Worm (Caenorhabditis elegans): ENCODE measurements around the gene R05G6.4.

The R05G6.4 gene

ce11 chrIV:7512617-7513233 is at the start of gene R05G6.4, which contains the start of gene plc-4:
R05G6.4 (plus strand) TSS chrIV:7513233.
plc-4 (minus strand) TSS chrIV:7512667.
- TF ChIP-seq unc-62 (GFP tag; optimal IDR thresholded peaks at IDR 0.05), result no peak

- TF ChIP-seq unc-62 (GFP tag; optimal IDR thresholded peaks at IDR 0.05), result no peak
Measured at ce11 chrIV:7465857-7466256, 47.2 kb upstream of the R05G6.4 start, which contains the start of gene F13B6.3. F13B6.3 (minus strand) TSS chrIV:7465957.

- TF ChIP-seq unc-62 (GFP tag; optimal IDR thresholded peaks at IDR 0.05), result no peak
Measured at ce11 chrIV:7467170-7467569, 45.9 kb upstream of the R05G6.4 start.

- no peak for TF ChIP-seq unc-62 (GFP tag; optimal IDR thresholded peaks at IDR 0.05)
Measured at ce11 chrIV:7468638-7469037, 44.4 kb upstream of the R05G6.4 start.

ce11 chrIV:7469782-7470413 is 43.1 kb upstream of the R05G6.4 start, which contains the start of gene F55G1.7:
F55G1.7 (minus strand) TSS chrIV:7469832.
- no peak for TF ChIP-seq unc-62 (GFP tag; optimal IDR thresholded peaks at IDR 0.05)

ce11 chrIV:7473159-7473649 is 39.8 kb upstream of the R05G6.4 start, which contains the start of the genes plk-3 and F55G1.6:
plk-3 (minus strand) TSS chrIV:7473209.
F55G1.6 (plus strand) TSS chrIV:7473517.
- TF ChIP-seq unc-62 (GFP tag; optimal IDR thresholded peaks at IDR 0.05), result no peak

ce11 chrIV:7474826-7475225 is 38.2 kb upstream of the R05G6.4 start, which contains the start of gene slc-25A18.2:
slc-25A18.2 (plus strand) TSS chrIV:7475041.
- TF ChIP-seq unc-62 (GFP tag; optimal IDR thresholded peaks at IDR 0.05), result no peak

- no peak for TF ChIP-seq unc-62 (GFP tag; optimal IDR thresholded peaks at IDR 0.05)
Measured at ce11 chrIV:7477197-7477596, 35.8 kb upstream of the R05G6.4 start, which contains the start of gene pycr-4. pycr-4 (minus strand) TSS chrIV:7477297.

- TF ChIP-seq unc-62 (GFP tag; optimal IDR thresholded peaks at IDR 0.05), result no peak
Measured at ce11 chrIV:7477697-7478096, 35.3 kb upstream of the R05G6.4 start.

- no peak for TF ChIP-seq unc-62 (GFP tag; optimal IDR thresholded peaks at IDR 0.05)
Measured at ce11 chrIV:7478134-7478533, 34.9 kb upstream of the R05G6.4 start, which contains the start of gene rod-1. rod-1 (plus strand) TSS chrIV:7478452.

- no peak for TF ChIP-seq unc-62 (GFP tag; optimal IDR thresholded peaks at IDR 0.05)
Measured at ce11 chrIV:7486201-7486947, 26.7 kb upstream of the R05G6.4 start, which contains the start of the genes his-61 and his-62. his-61 (minus strand) TSS chrIV:7486217. his-62 (plus strand) TSS chrIV:7486545.

ce11 chrIV:7487554-7488456 is 25.2 kb upstream of the R05G6.4 start, which contains the start of the genes his-60 and his-59:
his-60 (minus strand) TSS chrIV:7487992.
his-59 (plus strand) TSS chrIV:7488249.
- no peak for TF ChIP-seq unc-62 (GFP tag; optimal IDR thresholded peaks at IDR 0.05)

ce11 chrIV:7488457-7488783 is 24.6 kb upstream of the R05G6.4 start:
- no peak for TF ChIP-seq unc-62 (GFP tag; optimal IDR thresholded peaks at IDR 0.05)

ce11 chrIV:7491464-7491863 is 21.6 kb upstream of the R05G6.4 start, which contains the start of gene F55G1.1:
F55G1.1 (plus strand) TSS chrIV:7491764.
- no peak for TF ChIP-seq unc-62 (GFP tag; optimal IDR thresholded peaks at IDR 0.05)

ce11 chrIV:7497205-7497604 is 15.8 kb upstream of the R05G6.4 start:
- no peak for TF ChIP-seq unc-62 (GFP tag; optimal IDR thresholded peaks at IDR 0.05)

Measured in whole organism, dauer.